Fruit fly (Drosophila melanogaster) whole organism, embryonic: ENCODE measurements around the gene Pebp1.

ENCODE experiments used
- CG17568 ChIP-seq: fragments of 200-800 bp; sonication (Bioruptor generic); optimal IDR thresholded peaks from 2 replicates; lab custom pipeline; 2018; ENCODE audit warnings: missing biosample characterization, mild to moderate bottlenecking, missing genetic modification characterization, moderate library complexity
- CG4282 ChIP-seq: fragments of 200-800 bp; sonication (Bioruptor generic); optimal IDR thresholded peaks from 2 replicates; lab custom pipeline; 2016; ENCODE audit warnings: missing biosample characterization, missing genetic modification characterization
- Drgx ChIP-seq: fragments of 200-800 bp; sonication (Bioruptor generic); IDR thresholded peaks from 2 replicates; pipeline ENCODE4 v1.3.6; 2022; ENCODE audit warnings: missing biosample characterization, missing genetic modification characterization
- E2f2 ChIP-seq: fragments of 200-800 bp; sonication (Bioruptor generic); IDR thresholded peaks from 2 replicates; pipeline ENCODE4 v1.3.6; 2022; ENCODE audit warnings: missing biosample characterization, missing genetic modification characterization
- Max ChIP-seq: fragments of 200-800 bp; sonication (Bioruptor generic); optimal IDR thresholded peaks from 2 replicates; lab custom pipeline; 2016; ENCODE audit warnings: missing biosample characterization, mild to moderate bottlenecking, missing genetic modification characterization
- abd-A ChIP-seq: fragments of 200-800 bp; sonication (Bioruptor generic); optimal IDR thresholded peaks from 3 replicates; lab custom pipeline; 2019; ENCODE audit warnings: missing biosample characterization, mild to moderate bottlenecking, missing genetic modification characterization, moderate library complexity
- h ChIP-seq: fragments of >200 bp; optimal IDR thresholded peaks from 2 replicates; lab custom pipeline; 2017
- vvl ChIP-seq: fragments of 200-800 bp; sonication (Bioruptor generic); IDR thresholded peaks from 2 replicates; pipeline ENCODE4 v1.3.6; 2022; ENCODE audit warnings: missing biosample characterization, missing genetic modification characterization

DNA sequence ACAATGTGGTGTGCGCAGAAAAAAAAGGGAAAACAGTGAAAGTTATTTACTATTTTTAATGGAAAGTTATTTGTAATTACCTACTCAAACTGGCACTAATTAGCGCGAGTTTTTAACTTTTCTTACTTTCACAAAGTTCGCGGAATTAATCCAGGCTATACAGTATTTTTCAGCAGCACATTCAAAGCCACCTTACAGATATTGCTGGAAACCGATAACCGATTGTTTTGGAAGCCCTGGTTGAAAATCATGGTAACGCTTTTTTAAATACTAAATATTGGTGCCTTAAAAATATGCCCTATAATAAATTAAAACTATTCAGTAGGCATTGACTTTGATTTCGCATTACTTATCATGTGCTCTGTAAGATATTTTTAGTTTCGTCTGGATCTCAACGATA, 26.9 kb downstream of the Pebp1 start, which contains the start of gene tHMG2:
- TF ChIP-seq CG17568: no peak
- TF ChIP-seq vvl (GFP tag; lab: Robert Waterston, UW): no peak
- TF ChIP-seq h: no peak
- TF ChIP-seq Drgx (GFP tag; lab: Robert Waterston, UW): no peak
- TF ChIP-seq E2f2 (GFP tag; lab: Robert Waterston, UW): peak; percentile 56
- TF ChIP-seq CG4282: no peak
- no peak for TF ChIP-seq Max
- no peak for TF ChIP-seq abd-A
